Fruit fly (Drosophila melanogaster): Measurements from ENCODE around the gene CG8927.

The CG8927 gene

DNA sequence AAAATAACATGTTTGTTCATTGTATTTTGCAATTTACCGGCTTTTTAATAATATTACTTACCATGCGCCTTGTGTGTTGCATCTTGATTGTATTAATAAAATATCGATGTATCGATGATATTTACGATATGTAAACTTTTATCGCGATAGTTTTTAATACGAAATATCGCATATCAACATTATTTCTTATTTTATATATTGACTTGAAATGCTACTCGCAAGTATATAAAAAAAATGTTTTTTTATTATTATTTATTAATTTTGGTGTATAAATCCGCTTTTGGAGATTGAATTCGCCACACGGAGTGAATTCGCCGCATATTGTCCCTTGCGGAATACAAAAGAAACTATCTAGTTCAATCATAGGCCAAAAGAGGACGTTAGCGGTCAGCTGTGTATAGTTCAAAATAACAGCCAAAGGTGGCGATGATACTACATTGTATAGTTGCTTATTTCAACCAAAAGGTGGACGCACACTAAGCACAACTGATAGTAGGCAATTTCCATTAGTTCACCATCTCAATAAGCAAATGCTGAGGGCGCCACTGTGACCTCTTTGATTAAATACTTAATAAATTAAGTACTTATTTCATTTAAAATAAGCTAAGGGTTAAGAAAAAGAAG lies 24.4 kb downstream of the CG8927 start, which contains the start of gene mtSSB (continued):
- peak; percentile 58; the same call in 1 of the 2 replicates for TF ChIP-seq dimm (GFP tag; IDR thresholded peaks at IDR 0.05)
- peak; percentile 80 for TF ChIP-seq dmrt99B (tag; optimal IDR thresholded peaks at IDR 0.05)
- TF ChIP-seq bab2 (GFP tag; optimal IDR thresholded peaks at IDR 0.05) = peak; percentile 89
- peak; percentile 93 for TF ChIP-seq CG14441 (GFP tag; IDR thresholded peaks at IDR 0.05)
- peak; percentile 51 for TF ChIP-seq CG11723 (GFP tag; optimal IDR thresholded peaks at IDR 0.05)
- TF ChIP-seq Hey (tag; optimal IDR thresholded peaks at IDR 0.05) = no peak
- peak; percentile 80 for TF ChIP-seq gem (tag; optimal IDR thresholded peaks at IDR 0.05)
- TF ChIP-seq CG18619 (GFP tag; optimal IDR thresholded peaks at IDR 0.05) = peak; percentile 75
- TF ChIP-seq CG8944 (GFP tag; optimal IDR thresholded peaks at IDR 0.05) = peak; percentile 92
- TF ChIP-seq CG11560 (tag; IDR thresholded peaks at IDR 0.05) = peak; percentile 76
- TF ChIP-seq jigr1 (GFP tag; IDR thresholded peaks at IDR 0.05) = peak; percentile 46; the same call in 1 of the 3 replicates
- TF ChIP-seq CG14965 (GFP tag; optimal IDR thresholded peaks at IDR 0.05; ENCODE audit: borderline replicate concordance) = peak; percentile 72
- peak; percentile 91 for TF ChIP-seq CG10979 (tag; optimal IDR thresholded peaks at IDR 0.05)
- peak; percentile 88 for TF ChIP-seq CG16779 (GFP tag; IDR thresholded peaks at IDR 0.05)
- peak; percentile 77 for TF ChIP-seq jumu (GFP tag; optimal IDR thresholded peaks at IDR 0.05)
- peak; percentile 64 for TF ChIP-seq al (GFP tag; IDR thresholded peaks at IDR 0.05)
- TF ChIP-seq grau (tag; optimal IDR thresholded peaks at IDR 0.05) = peak; percentile 84
- peak; percentile 91 for TF ChIP-seq CG17912 (GFP tag; optimal IDR thresholded peaks at IDR 0.05)
- no peak for TF ChIP-seq crol (GFP tag; IDR thresholded peaks at IDR 0.05)
- peak; percentile 100 for TF ChIP-seq sna (GFP tag; IDR thresholded peaks at IDR 0.05; ENCODE audit: partially characterized antibody)
- TF ChIP-seq wek (GFP tag; optimal IDR thresholded peaks at IDR 0.05) = peak; percentile 79
- TF ChIP-seq luna (GFP tag; optimal IDR thresholded peaks at IDR 0.05) = no peak
- no peak for TF ChIP-seq br (optimal IDR thresholded peaks at IDR 0.05)
- peak; percentile 88 for TF ChIP-seq sens-2 (GFP tag; IDR thresholded peaks at IDR 0.05)
- TF ChIP-seq tio (GFP tag; optimal IDR thresholded peaks at IDR 0.05) = peak; percentile 66
- peak; percentile 98 for TF ChIP-seq Med (GFP tag)
- TF ChIP-seq tna (GFP tag; IDR thresholded peaks at IDR 0.05; ENCODE audit: partially characterized antibody) = peak; percentile 98
- TF ChIP-seq CG4730 (GFP tag; IDR thresholded peaks at IDR 0.05) = peak; percentile 87
- TF ChIP-seq CG4404 (GFP tag; IDR thresholded peaks at IDR 0.05) = peak; percentile 69
- peak; percentile 82 for TF ChIP-seq HLHmδ (GFP tag; optimal IDR thresholded peaks at IDR 0.05)
- TF ChIP-seq CG2678 (tag; optimal IDR thresholded peaks at IDR 0.05) = peak; percentile 73
- peak; percentile 78 for TF ChIP-seq fd3F (GFP tag; optimal IDR thresholded peaks at IDR 0.05)
- TF ChIP-seq Vsx1 (GFP tag; optimal IDR thresholded peaks at IDR 0.05) = peak; percentile 73
- TF ChIP-seq schlank (tag; optimal IDR thresholded peaks at IDR 0.05) = peak; percentile 64
- TF ChIP-seq CG1233 (GFP tag; optimal IDR thresholded peaks at IDR 0.05) = peak; percentile 71
- peak; percentile 26; the same call in 1 of the 2 replicates for TF ChIP-seq toy (GFP tag; IDR thresholded peaks at IDR 0.05)
- TF ChIP-seq CG12299 (tag; optimal IDR thresholded peaks at IDR 0.05) = peak; percentile 79
- peak; percentile 85 for TF ChIP-seq Gug (GFP tag; IDR thresholded peaks at IDR 0.05)
- peak; percentile 68 for TF ChIP-seq fu2 (GFP tag; optimal IDR thresholded peaks at IDR 0.05)
- TF ChIP-seq bsh (GFP tag; optimal IDR thresholded peaks at IDR 0.05) = peak in 1 of 2 experiments; percentile 83
- peak; percentile 85 for TF ChIP-seq CG11504 (tag; optimal IDR thresholded peaks at IDR 0.05)
- peak; percentile 57; the same call in 1 of the 2 replicates for TF ChIP-seq CG32767 (GFP tag; IDR thresholded peaks at IDR 0.05)
- TF ChIP-seq CG10209 (GFP tag; optimal IDR thresholded peaks at IDR 0.05) = peak; percentile 78
- TF ChIP-seq CHES-1-like (GFP tag; optimal IDR thresholded peaks at IDR 0.05) = peak; percentile 72
- no peak for TF ChIP-seq CG1832 (GFP tag; optimal IDR thresholded peaks at IDR 0.05)
- peak; percentile 58 for TF ChIP-seq Elba2 (GFP tag; optimal IDR thresholded peaks at IDR 0.05)
- peak; percentile 73 for TF ChIP-seq maf-S (GFP tag; optimal IDR thresholded peaks at IDR 0.05)
- TF ChIP-seq cad (GFP tag; optimal IDR thresholded peaks at IDR 0.05) = no peak
- TF ChIP-seq CG5245 (GFP tag; optimal IDR thresholded peaks at IDR 0.05) = peak; percentile 96
- peak; percentile 100 for TF ChIP-seq zen2 (GFP tag; IDR thresholded peaks at IDR 0.05; ENCODE audit: partially characterized antibody)
